Worm (Caenorhabditis elegans): ENCODE measurements around the gene Y50E8A.12.
A peak's percentile ranks its signal among the peaks of the same experiment; 100 is the strongest.

The Y50E8A.12 gene

ce11 chrV:14744824-14745223 lies 39.2 kb downstream of the Y50E8A.12 start:
- no peak for TF ChIP-seq lin-15B (tag; optimal IDR thresholded peaks at IDR 0.05)
- TF ChIP-seq ceh-8 (GFP tag; optimal IDR thresholded peaks at IDR 0.05): no peak
- no peak for TF ChIP-seq sup-37 (GFP tag; optimal IDR thresholded peaks at IDR 0.05)
- no peak for TF ChIP-seq nhr-77 (tag; optimal IDR thresholded peaks at IDR 0.05)
- no peak for TF ChIP-seq xbp-1 (tag; optimal IDR thresholded peaks at IDR 0.05)

- no peak for TF ChIP-seq sptf-1 (tag; optimal IDR thresholded peaks at IDR 0.05)
- TF ChIP-seq ceh-82 (tag; optimal IDR thresholded peaks at IDR 0.05): no peak
- no peak for TF ChIP-seq C04F5.9 (tag; optimal IDR thresholded peaks at IDR 0.05)
These were observed 42.8 kb downstream of the Y50E8A.12 start, which contains the start of gene Y50E8A.6 for ce11 chrV:14741233-14741632. TSS of gene Y50E8A.6 (minus strand) at chrV:14741333.

DNA sequence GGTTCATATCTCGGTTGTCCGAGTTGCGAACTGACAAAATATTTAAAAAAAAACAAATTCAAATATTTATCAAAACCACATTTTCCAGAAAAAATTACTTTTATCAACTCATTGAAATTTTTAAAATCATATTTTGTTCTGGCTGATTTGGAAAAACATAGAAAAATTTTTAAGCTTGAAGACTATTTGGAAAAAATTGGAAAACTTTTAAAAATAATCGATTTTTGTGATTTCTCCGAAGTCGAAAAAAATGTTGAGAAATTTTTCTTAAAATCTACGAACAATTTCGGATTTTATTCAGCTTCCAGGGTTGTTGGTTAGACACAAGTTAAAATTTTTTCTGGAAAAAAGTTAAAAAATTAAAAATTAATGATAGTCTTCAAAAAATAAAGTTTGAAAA lies 47.2 kb downstream of the Y50E8A.12 start, which contains the start of gene Y50E8A.5:
TSS of gene Y50E8A.5 (minus strand) at position 101 of the 400 bp plus-strand sequence.
- TF ChIP-seq vab-15 (tag; optimal IDR thresholded peaks at IDR 0.05) (no peak), C16A3.4 (tag; optimal IDR thresholded peaks at IDR 0.05) (no peak), nhr-76 (tag; optimal IDR thresholded peaks at IDR 0.05) (no peak)

ce11 chrV:14734187-14734765 lies 49.7 kb downstream of the Y50E8A.12 start, which contains the start of gene unc-61:
TSS of gene unc-61 (minus strand) at chrV:14734237.
- TF ChIP-seq isw-1 (GFP tag; IDR thresholded peaks at IDR 0.05) (0 out of 2 replicates have a peak, but pooled peaks have one; percentile 7), lsy-2 (tag; optimal IDR thresholded peaks at IDR 0.05) (peak in 1 of 2 experiments; percentile 63), skn-1 (tag; optimal IDR thresholded peaks at IDR 0.05) (peak; percentile 61), ceh-82 (tag; optimal IDR thresholded peaks at IDR 0.05) (peak in 1 of 3 experiments; percentile 49), lir-3 (tag; optimal IDR thresholded peaks at IDR 0.05; ENCODE audit: poor library complexity) (no peak), nhr-47 (tag; optimal IDR thresholded peaks at IDR 0.05) (no peak), dsc-1 (tag; optimal IDR thresholded peaks at IDR 0.05) (no peak), xbp-1 (tag; optimal IDR thresholded peaks at IDR 0.05) (peak; percentile 31), lin-14 (GFP tag; optimal IDR thresholded peaks at IDR 0.05) (peak; percentile 46), egl-13 (tag; optimal IDR thresholded peaks at IDR 0.05) (no peak), unc-30 (tag; optimal IDR thresholded peaks at IDR 0.05) (no peak), C16A3.4 (tag; optimal IDR thresholded peaks at IDR 0.05) (peak; percentile 26), dpl-1 (GFP tag; optimal IDR thresholded peaks at IDR 0.05) (peak; percentile 83 to 91 (median 87)), swsn-7 (tag; optimal IDR thresholded peaks at IDR 0.05) (peak; percentile 12), blmp-1 (tag; optimal IDR thresholded peaks at IDR 0.05) (peak; percentile 5), nhr-19 (GFP tag; conservative IDR thresholded peaks at IDR 0.05) (peak; percentile 24; the same call in 1 of the 2 replicates), ztf-4 (tag; optimal IDR thresholded peaks at IDR 0.05) (no peak), elt-2 (tag; optimal IDR thresholded peaks at IDR 0.05) (no peak), C34B4.2 (tag; optimal IDR thresholded peaks at IDR 0.05) (no peak), efl-1 (optimal IDR thresholded peaks at IDR 0.05) (peak; percentile 91 to 96), efl-1 (GFP tag; optimal IDR thresholded peaks at IDR 0.05 in 1 of 2) (peak; percentile 89 to 99), nhr-20 (tag; optimal IDR thresholded peaks at IDR 0.05) (peak; percentile 21), nhr-28 (tag; optimal IDR thresholded peaks at IDR 0.05) (no peak), F16B12.6 (tag; optimal IDR thresholded peaks at IDR 0.05) (peak; percentile 35), elt-3 (tag; optimal IDR thresholded peaks at IDR 0.05) (peak in 1 of 6 experiments; percentile 9), aly-2 (tag; optimal IDR thresholded peaks at IDR 0.05) (no peak), lin-15B (tag; optimal IDR thresholded peaks at IDR 0.05) (peak; percentile 45), pqm-1 (tag; optimal IDR thresholded peaks at IDR 0.05) (no peak), mef-2 (tag; optimal IDR thresholded peaks at IDR 0.05) (no peak), Y116A8C.19 (tag; optimal IDR thresholded peaks at IDR 0.05; ENCODE audit: borderline replicate concordance) (no peak), zag-1 (tag; optimal IDR thresholded peaks at IDR 0.05) (no peak), nhr-71 (tag; optimal IDR thresholded peaks at IDR 0.05) (no peak), lin-35 (GFP tag; optimal IDR thresholded peaks at IDR 0.05) (peak; percentile 84 to 93), ceh-63 (GFP tag; optimal IDR thresholded peaks at IDR 0.05) (no peak), ets-5 (GFP tag; IDR thresholded peaks at IDR 0.05) (no peak), rnt-1 (tag; optimal IDR thresholded peaks at IDR 0.05) (peak; percentile 28), egl-27 (tag; optimal IDR thresholded peaks at IDR 0.05) (no peak), C04F5.9 (tag; optimal IDR thresholded peaks at IDR 0.05) (no peak), unc-130 (tag; optimal IDR thresholded peaks at IDR 0.05) (peak; percentile 25), snu-23 (GFP tag; optimal IDR thresholded peaks at IDR 0.05) (peak; percentile 38)
